Worm (Caenorhabditis elegans) whole organism, mixed stage, embryonic: Measurements from ENCODE around the gene C18E9.2.

Source experiments
- cnd-1 ChIP-seq: fragments of 200-800 bp; sonication (Bioruptor generic); optimal IDR thresholded peaks from 2 replicates; lab custom pipeline; 2018; ENCODE audit warnings: mild to moderate bottlenecking, missing genetic modification characterization, missing compliant biosample characterization
- elt-3 ChIP-seq: fragments of 150-350 bp; optimal IDR thresholded peaks from 2 replicates; lab custom pipeline; 2014; ENCODE audit warnings: missing biosample characterization, missing genetic modification characterization
- ham-2 ChIP-seq: fragments of 200-800 bp; sonication (Bioruptor generic); optimal IDR thresholded peaks from 2 replicates; lab custom pipeline; 2018; ENCODE audit warnings: mild to moderate bottlenecking, missing genetic modification characterization, missing compliant biosample characterization
- nhr-12 ChIP-seq: fragments of 150-350 bp; optimal IDR thresholded peaks from 2 replicates; lab custom pipeline; 2014; ENCODE audit warnings: missing biosample characterization, missing genetic modification characterization
- nhr-237 ChIP-seq: fragments of 150-350 bp; optimal IDR thresholded peaks from 2 replicates; lab custom pipeline; 2014; ENCODE audit warnings: missing biosample characterization, missing genetic modification characterization
- unc-120 ChIP-seq: sonication (generic microtip); optimal IDR thresholded peaks from 2 replicates; lab custom pipeline; 2017; ENCODE audit warnings: missing genetic modification characterization, missing compliant biosample characterization; ENCODE audit not compliant: poor library complexity, severe bottlenecking

- no peak for TF ChIP-seq cnd-1 (tag; lab: Kevin White, UChicago)
- TF ChIP-seq unc-120 (tag; lab: Kevin White, UChicago): no peak
- no peak for TF ChIP-seq nhr-12 (tag; lab: Kevin White, UChicago)
- no peak for TF ChIP-seq nhr-237
- TF ChIP-seq ham-2: no peak
- no peak for TF ChIP-seq elt-3
Measured at ce11 chrII:9009976-9010702, 45.3 kb downstream of the C18E9.2 start.
